Worm (Caenorhabditis elegans): ENCODE measurements around the gene fbxc-44.

fbxc-44 gene

DNA sequence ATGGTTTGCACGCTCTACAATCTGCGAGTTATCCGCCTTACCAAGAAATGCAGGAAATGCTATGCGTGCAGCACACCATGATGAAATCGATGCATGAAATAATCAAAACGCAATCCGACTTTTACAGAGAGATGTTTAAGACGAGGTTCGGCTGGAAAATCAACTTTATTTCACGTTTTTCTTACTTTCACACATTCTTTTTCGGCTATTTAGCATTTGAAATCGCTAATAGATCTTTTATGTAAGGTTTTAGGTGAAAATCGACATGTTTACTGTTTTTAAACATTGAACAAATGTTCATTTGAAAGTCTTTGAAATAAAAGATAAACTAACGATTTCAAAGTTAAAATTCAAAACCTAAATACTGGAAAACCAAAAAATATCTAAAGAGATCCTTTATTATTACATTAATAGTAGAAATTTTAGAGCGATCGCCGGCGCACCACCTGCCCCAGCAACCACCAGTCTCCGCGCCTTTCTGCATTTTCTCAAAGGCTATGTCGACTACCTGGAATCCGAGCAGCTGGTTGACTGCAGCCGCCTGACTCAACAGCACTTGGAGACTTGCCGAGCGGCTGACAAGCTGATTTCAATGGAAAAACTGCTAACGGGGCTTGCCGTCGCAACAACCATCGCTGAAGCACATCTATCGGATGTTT lies 9.3 kb downstream of the fbxc-44 start:
- no peak for TF ChIP-seq snpc-4 (tag; optimal IDR thresholded peaks at IDR 0.05)
- TF ChIP-seq mbf-1 (tag; optimal IDR thresholded peaks at IDR 0.05): no peak
- no peak for TF ChIP-seq ama-1 (optimal IDR thresholded peaks at IDR 0.05)
- no peak for TF ChIP-seq lin-13 (GFP tag; optimal IDR thresholded peaks at IDR 0.05)
- no peak for TF ChIP-seq ztf-11 (tag; optimal IDR thresholded peaks at IDR 0.05)
- no peak for TF ChIP-seq lin-39 (tag; optimal IDR thresholded peaks at IDR 0.05)
- no peak for TF ChIP-seq F13H6.1 (tag; optimal IDR thresholded peaks at IDR 0.05)
- no peak for TF ChIP-seq egl-27 (tag; optimal IDR thresholded peaks at IDR 0.05)
- TF ChIP-seq nhr-10 (tag; optimal IDR thresholded peaks at IDR 0.05): no peak
- TF ChIP-seq R02D3.7 (tag; optimal IDR thresholded peaks at IDR 0.05): no peak
- no peak for TF ChIP-seq alr-1 (tag; optimal IDR thresholded peaks at IDR 0.05)
- no peak for TF ChIP-seq unc-62 (GFP tag; optimal IDR thresholded peaks at IDR 0.05)
- TF ChIP-seq lsy-2 (tag; optimal IDR thresholded peaks at IDR 0.05): no peak
- no peak for TF ChIP-seq lin-11 (tag; optimal IDR thresholded peaks at IDR 0.05)
- no peak for TF ChIP-seq skn-1 (tag; optimal IDR thresholded peaks at IDR 0.05)
- no peak for TF ChIP-seq unc-55 (GFP tag; optimal IDR thresholded peaks at IDR 0.05)
- no peak for TF ChIP-seq gmeb-1 (tag; optimal IDR thresholded peaks at IDR 0.05)
- TF ChIP-seq nhr-23 (tag; optimal IDR thresholded peaks at IDR 0.05): no peak
- TF ChIP-seq aly-2 (tag; optimal IDR thresholded peaks at IDR 0.05): no peak

DNA sequence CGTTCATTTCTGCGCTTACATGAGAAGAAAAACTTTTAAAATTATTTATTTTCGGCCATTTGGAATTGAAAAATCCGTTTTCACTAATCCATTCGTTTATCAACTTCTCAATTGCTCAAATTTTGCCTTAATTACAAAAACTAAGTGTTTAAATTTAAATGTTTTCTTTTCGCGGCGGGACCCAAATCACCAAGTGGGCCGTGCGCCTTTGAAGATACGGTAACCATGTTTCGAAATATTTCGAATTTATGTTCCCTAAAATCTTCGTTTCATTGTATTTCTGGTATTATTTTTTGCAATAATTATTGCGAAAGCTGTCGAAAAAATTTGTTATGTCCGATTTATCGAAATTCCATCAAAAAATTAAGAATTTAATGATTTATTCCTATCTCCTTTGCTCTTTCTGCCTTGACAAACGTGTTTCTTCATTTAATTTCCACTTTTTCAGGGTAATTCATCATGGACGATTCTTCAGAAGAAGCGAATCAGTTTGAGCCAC lies 10.9 kb downstream of the fbxc-44 start, which contains the start of gene C16A11.4:
Gene C16A11.4 (plus strand): TSS at position 449 of the 499 bp plus-strand sequence.
- TF ChIP-seq blmp-1 (tag; optimal IDR thresholded peaks at IDR 0.05; ENCODE audit: insufficient read depth) (no peak), sem-4 (tag; optimal IDR thresholded peaks at IDR 0.05) (no peak), lin-13 (GFP tag; optimal IDR thresholded peaks at IDR 0.05) (no peak), peb-1 (tag; optimal IDR thresholded peaks at IDR 0.05) (no peak), nhr-21 (tag; optimal IDR thresholded peaks at IDR 0.05) (no peak), lin-39 (tag; optimal IDR thresholded peaks at IDR 0.05) (no peak), skn-1 (tag; optimal IDR thresholded peaks at IDR 0.05) (no peak), C34F6.9 (tag; optimal IDR thresholded peaks at IDR 0.05) (no peak), nhr-11 (tag; optimal IDR thresholded peaks at IDR 0.05) (no peak), nhr-10 (tag; optimal IDR thresholded peaks at IDR 0.05) (no peak), aly-2 (tag; optimal IDR thresholded peaks at IDR 0.05) (no peak)

DNA sequence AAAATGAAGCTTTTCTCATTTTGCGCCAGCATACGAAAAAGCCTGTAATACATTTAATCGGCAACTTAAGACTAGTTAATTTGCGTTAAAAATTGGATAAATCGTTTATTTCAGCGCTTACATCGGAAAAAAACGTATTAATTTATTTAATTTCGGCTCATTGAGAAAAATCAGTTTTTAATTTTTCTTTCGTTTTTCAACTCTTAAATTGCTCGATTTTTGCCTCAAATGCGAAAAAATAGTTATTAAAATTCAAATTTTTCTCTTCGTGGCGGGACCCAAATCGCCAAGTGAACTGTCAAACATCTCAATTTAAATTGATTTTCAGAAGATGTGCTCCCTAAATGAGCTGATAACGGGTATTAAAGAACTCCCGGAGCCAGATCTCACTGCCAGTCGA lies 14.6 kb downstream of the fbxc-44 start, which contains the start of gene C16A11.5:
Gene C16A11.5 (plus strand): TSS at position 323 of the 400 bp plus-strand sequence.
- TF ChIP-seq ztf-4 (tag; optimal IDR thresholded peaks at IDR 0.05): no peak
- no peak for TF ChIP-seq blmp-1 (tag; optimal IDR thresholded peaks at IDR 0.05; ENCODE audit: insufficient read depth)
- no peak for TF ChIP-seq sma-3 (GFP tag; optimal IDR thresholded peaks at IDR 0.05)
- TF ChIP-seq peb-1 (tag; optimal IDR thresholded peaks at IDR 0.05): no peak
- no peak for TF ChIP-seq F13H6.1 (tag; optimal IDR thresholded peaks at IDR 0.05)
- no peak for TF ChIP-seq ztf-11 (tag; optimal IDR thresholded peaks at IDR 0.05)
- no peak for TF ChIP-seq C34F6.9 (tag; optimal IDR thresholded peaks at IDR 0.05)
- TF ChIP-seq fos-1 (tag; optimal IDR thresholded peaks at IDR 0.05): no peak
- no peak for TF ChIP-seq nhr-21 (tag; optimal IDR thresholded peaks at IDR 0.05)
- TF ChIP-seq zag-1 (tag; optimal IDR thresholded peaks at IDR 0.05): no peak
- no peak for TF ChIP-seq ceh-82 (tag; optimal IDR thresholded peaks at IDR 0.05)
- no peak for TF ChIP-seq R02D3.7 (tag; optimal IDR thresholded peaks at IDR 0.05)
- no peak for TF ChIP-seq ztf-1 (GFP tag; conservative IDR thresholded peaks at IDR 0.05)

DNA sequence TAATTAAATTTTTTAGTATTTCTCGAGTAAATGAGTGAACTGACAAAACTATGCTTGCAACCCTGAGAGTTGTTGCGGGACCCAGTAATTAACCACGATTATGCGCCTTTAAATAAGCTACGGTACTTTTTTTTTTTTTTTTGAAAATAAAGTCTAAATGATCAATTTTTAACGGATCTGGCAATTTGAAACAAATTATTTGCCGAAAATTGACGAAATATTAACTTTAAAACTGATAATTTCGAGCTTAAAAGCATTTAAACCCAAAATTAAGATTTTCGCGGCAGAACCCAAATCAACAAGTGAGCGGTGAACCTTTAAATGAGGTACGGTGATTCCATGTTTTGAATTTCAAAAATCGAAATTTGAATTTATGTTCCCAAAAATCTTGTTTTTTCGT lies 15.1 kb downstream of the fbxc-44 start:
- TF ChIP-seq zag-1 (tag; optimal IDR thresholded peaks at IDR 0.05) (no peak), nhr-11 (tag; optimal IDR thresholded peaks at IDR 0.05) (no peak), nhr-21 (tag; optimal IDR thresholded peaks at IDR 0.05) (no peak)

DNA sequence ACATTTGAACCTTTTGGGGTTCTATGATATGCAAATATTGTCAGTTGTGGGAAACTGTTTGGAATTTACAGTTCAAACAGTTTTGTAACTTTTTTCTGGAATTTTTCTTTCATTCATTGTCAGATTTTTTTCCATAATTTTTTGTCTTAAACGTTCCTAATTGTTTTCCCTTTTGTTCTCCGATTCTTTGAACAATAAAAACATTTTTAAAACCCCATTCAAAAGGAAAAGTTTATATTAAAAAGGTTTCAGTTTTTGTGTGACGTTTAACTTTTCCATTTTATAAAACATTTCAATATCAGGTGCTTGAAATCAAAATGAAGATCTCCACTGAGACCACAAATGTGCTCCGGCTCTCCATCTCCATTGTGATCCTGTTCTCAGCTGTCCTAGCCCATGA lies 18.5 kb downstream of the fbxc-44 start, which contains the start of gene F31D5.1:
Gene F31D5.1 (plus strand): TSS at position 301 of the 400 bp plus-strand sequence.
- TF ChIP-seq elt-1 (tag; optimal IDR thresholded peaks at IDR 0.05): no peak
- TF ChIP-seq ama-1 (optimal IDR thresholded peaks at IDR 0.05): no peak
- no peak for TF ChIP-seq nhr-237 (tag; optimal IDR thresholded peaks at IDR 0.05)
- TF ChIP-seq gmeb-1 (tag; optimal IDR thresholded peaks at IDR 0.05): no peak
- TF ChIP-seq C34F6.9 (tag; optimal IDR thresholded peaks at IDR 0.05): no peak
- no peak for TF ChIP-seq F13H6.1 (tag; optimal IDR thresholded peaks at IDR 0.05)
- TF ChIP-seq lin-39 (tag; optimal IDR thresholded peaks at IDR 0.05): no peak
- TF ChIP-seq aly-2 (tag; optimal IDR thresholded peaks at IDR 0.05): no peak
